Fruit fly (Drosophila melanogaster): Measurements from ENCODE around the gene CG6865.
A peak's percentile ranks its signal among the peaks of the same experiment; 100 is the strongest.

The CG6865 gene

dm6 chr3L:18867521-18867920 lies 4.1 kb downstream of the CG6865 start, which contains the start of gene Dysb (continued):
- TF ChIP-seq bigmax (GFP tag; optimal IDR thresholded peaks at IDR 0.05) (no peak), NC2β (GFP tag; optimal IDR thresholded peaks at IDR 0.05) (peak; percentile 2), schlank (tag; optimal IDR thresholded peaks at IDR 0.05) (peak; percentile 70), CG9797 (GFP tag; optimal IDR thresholded peaks at IDR 0.05) (peak; percentile 25), CG10462 (GFP tag; optimal IDR thresholded peaks at IDR 0.05) (peak; percentile 45), da (GFP tag; optimal IDR thresholded peaks at IDR 0.05) (peak; percentile 5), gt (GFP tag; IDR thresholded peaks at IDR 0.05) (peak; percentile 10; the same call in 1 of the 2 replicates), tx (GFP tag; optimal IDR thresholded peaks at IDR 0.05) (peak; percentile 32), zfh2 (GFP tag; optimal IDR thresholded peaks at IDR 0.05) (peak; percentile 61), CG13424 (tag; optimal IDR thresholded peaks at IDR 0.05) (peak; percentile 89), CrebB (tag; optimal IDR thresholded peaks at IDR 0.05) (peak; percentile 75), CG9727 (GFP tag; optimal IDR thresholded peaks at IDR 0.05) (peak; percentile 88), ase (GFP tag; IDR thresholded peaks at IDR 0.05) (peak; percentile 80; the same call in 2 of the 3 replicates), CG8765 (GFP tag; IDR thresholded peaks at IDR 0.05) (peak; percentile 74), pum (GFP tag; optimal IDR thresholded peaks at IDR 0.05) (peak; percentile 40), E2f2 (GFP tag; IDR thresholded peaks at IDR 0.05) (peak; percentile 76), dati (GFP tag; IDR thresholded peaks at IDR 0.05) (peak; percentile 81), Chrac-16 (GFP tag; optimal IDR thresholded peaks at IDR 0.05) (peak; percentile 85), p53 (GFP tag; optimal IDR thresholded peaks at IDR 0.05) (no peak), CG15011 (GFP tag; optimal IDR thresholded peaks at IDR 0.05) (peak; percentile 67), luna (GFP tag; optimal IDR thresholded peaks at IDR 0.05) (peak; percentile 22), bab2 (GFP tag; optimal IDR thresholded peaks at IDR 0.05) (peak; percentile 74), sd (tag; optimal IDR thresholded peaks at IDR 0.05) (peak; percentile 63), CG12155 (GFP tag; optimal IDR thresholded peaks at IDR 0.05) (peak; percentile 79), CG30403 (GFP tag; optimal IDR thresholded peaks at IDR 0.05) (peak; percentile 84), ATbp (GFP tag; optimal IDR thresholded peaks at IDR 0.05) (peak; percentile 82), bowl (GFP tag; IDR thresholded peaks at IDR 0.05) (peak; percentile 78), CG7357 (GFP tag; IDR thresholded peaks at IDR 0.05) (peak; percentile 60; the same call in 1 of the 3 replicates), CG17612 (GFP tag; IDR thresholded peaks at IDR 0.05) (peak; percentile 54; the same call in 1 of the 2 replicates), inv (GFP tag; IDR thresholded peaks at IDR 0.05; ENCODE audit: partially characterized antibody) (no peak), CG8089 (GFP tag; optimal IDR thresholded peaks at IDR 0.05) (no peak), ERR (GFP tag; optimal IDR thresholded peaks at IDR 0.05) (no peak), pros (GFP tag; optimal IDR thresholded peaks at IDR 0.05) (no peak), gce (GFP tag; IDR thresholded peaks at IDR 0.05) (peak; percentile 90), HLHmδ (GFP tag; optimal IDR thresholded peaks at IDR 0.05) (peak; percentile 61), shn (GFP tag; optimal IDR thresholded peaks at IDR 0.05) (peak; percentile 26), CG30431 (GFP tag; optimal IDR thresholded peaks at IDR 0.05) (peak; percentile 59), CG4360 (GFP tag; IDR thresholded peaks at IDR 0.05) (no peak; the same call in 1 of the 2 replicates), CG4707 (GFP tag; optimal IDR thresholded peaks at IDR 0.05) (peak; percentile 76), CG11695 (GFP tag; IDR thresholded peaks at IDR 0.05) (peak; percentile 91), pnt (GFP tag; optimal IDR thresholded peaks at IDR 0.05) (peak; percentile 34), CG10267 (tag; optimal IDR thresholded peaks at IDR 0.05) (peak; percentile 88)
